Fruit fly (Drosophila melanogaster): ENCODE measurements around the gene CG7296.

DNA sequence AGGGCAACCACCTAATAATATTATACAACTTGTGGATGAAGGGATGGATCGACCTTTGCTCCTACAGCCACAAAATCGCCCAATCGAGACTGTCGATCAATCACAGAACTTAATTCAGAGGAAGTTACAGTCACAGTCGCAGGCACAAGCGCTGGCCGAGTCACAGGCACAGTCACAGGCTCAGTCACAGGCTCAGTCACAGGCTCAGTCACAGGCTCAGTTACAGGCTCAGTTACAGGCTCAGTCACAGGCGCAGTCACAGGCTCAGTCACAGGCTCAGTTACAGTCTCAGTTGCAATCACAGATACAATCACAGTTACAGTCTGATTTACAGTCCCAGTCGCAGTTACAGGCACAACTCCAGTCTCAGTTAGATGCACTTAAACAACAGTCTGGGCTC lies 40.1 kb downstream of the CG7296 start:
- TF ChIP-seq OdsH (GFP tag; optimal IDR thresholded peaks at IDR 0.05) (no peak), fru (GFP tag; optimal IDR thresholded peaks at IDR 0.05) (no peak), jim (GFP tag; optimal IDR thresholded peaks at IDR 0.05) (no peak), dsf (GFP tag; optimal IDR thresholded peaks at IDR 0.05; ENCODE audit: borderline replicate concordance) (no peak)
